Fruit fly (Drosophila melanogaster) whole organism, prepupa: ENCODE data around the gene TotB.

Source experiments
- CG16779 ChIP-seq: fragments of 200-800 bp; sonication (Bioruptor generic); optimal IDR thresholded peaks from 3 replicates; lab custom pipeline; 2017; ENCODE audit warnings: missing biosample characterization, mild to moderate bottlenecking, missing genetic modification characterization
- CG6163 ChIP-seq: fragments of 200-800 bp; sonication (Bioruptor generic); IDR thresholded peaks from 3 replicates; pipeline ENCODE4 v1.3.6; 2022; ENCODE audit warnings: missing biosample characterization, missing genetic modification characterization
- Eip78C ChIP-seq: fragments of 200-800 bp; sonication (Bioruptor generic); peaks from one replicate; lab custom pipeline; 2016; ENCODE audit warnings: missing biosample characterization, missing genetic modification characterization
- Sox15 ChIP-seq: fragments of 200-800 bp; sonication (Bioruptor generic); optimal IDR thresholded peaks from 3 replicates; lab custom pipeline; 2016; ENCODE audit warnings: missing biosample characterization, missing genetic modification characterization
- lz ChIP-seq: fragments of 200-800 bp; sonication (Bioruptor generic); optimal IDR thresholded peaks from 3 replicates; lab custom pipeline; 2016; ENCODE audit warnings: missing biosample characterization, missing genetic modification characterization
- vri ChIP-seq: fragments of 200-800 bp; sonication (Bioruptor generic); optimal IDR thresholded peaks from 3 replicates; lab custom pipeline; 2016; ENCODE audit warnings: missing biosample characterization, mild to moderate bottlenecking, missing genetic modification characterization

DNA sequence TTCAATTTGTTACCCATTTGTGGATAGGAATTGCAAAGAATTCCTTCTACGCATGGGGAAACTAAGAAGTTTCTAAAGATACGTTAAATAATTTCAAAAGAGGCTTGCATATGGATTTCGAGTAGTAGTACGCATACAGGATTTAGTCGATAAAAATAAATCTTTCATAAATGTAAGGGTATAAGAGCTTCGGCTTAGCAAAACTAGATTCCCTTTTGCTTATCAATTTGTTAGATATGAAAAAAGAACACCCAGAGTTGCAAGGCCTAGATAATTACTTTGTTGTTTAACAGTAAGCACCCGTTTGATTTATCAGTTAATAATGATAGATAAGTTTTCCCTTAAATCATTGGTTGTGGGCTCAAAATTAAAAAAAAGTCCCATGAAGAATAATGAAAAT is 28.2 kb upstream of the TotB start:
- TF ChIP-seq Eip78C (GFP tag; lab: Kevin White, UChicago) = no peak
- no peak for TF ChIP-seq CG6163 (GFP tag; lab: Robert Waterston, UW)
- TF ChIP-seq vri (GFP tag; lab: Kevin White, UChicago) = no peak
- TF ChIP-seq Sox15 (GFP tag; lab: Kevin White, UChicago) = no peak
- no peak for TF ChIP-seq CG16779 (tag; lab: Kevin White, UChicago)
- no peak for TF ChIP-seq lz (GFP tag; lab: Kevin White, UChicago)
